Worm (Caenorhabditis elegans) whole organism, L4 larva: ENCODE results near the gene elc-1.

Source experiments
- D1046.2 ChIP-seq: fragments of 200-800 bp; sonication (Bioruptor generic); IDR thresholded peaks from 2 replicates; pipeline ENCODE4 v1.3.6; 2022; ENCODE audit warnings: missing genetic modification characterization, missing compliant biosample characterization
- F10B5.3 ChIP-seq: sonication (generic microtip); optimal IDR thresholded peaks from 2 replicates; lab custom pipeline; 2016; ENCODE audit warnings: mild to moderate bottlenecking, missing genetic modification characterization, missing compliant biosample characterization
- F26F4.8 ChIP-seq: fragments of 200-800 bp; sonication (Bioruptor generic); conservative IDR thresholded peaks from 2 replicates; pipeline ENCODE4 v1.3.6; 2022; ENCODE audit warnings: missing genetic modification characterization, missing compliant biosample characterization
- F49E8.2 ChIP-seq: sonication (generic microtip); optimal IDR thresholded peaks from 2 replicates; lab custom pipeline; 2016; ENCODE audit warnings: missing compliant biosample characterization, mild to moderate bottlenecking, missing genetic modification characterization, borderline replicate concordance
- T20F7.1 ChIP-seq: fragments of 200-800 bp; sonication (Bioruptor generic); optimal IDR thresholded peaks from 2 replicates; lab custom pipeline; 2018; ENCODE audit warnings: mild to moderate bottlenecking, missing genetic modification characterization, missing compliant biosample characterization
- Y48G9A.11 ChIP-seq: fragments of 200-800 bp; sonication (Bioruptor generic); IDR thresholded peaks from 2 replicates; pipeline ENCODE4 v1.3.6; 2022; ENCODE audit warnings: missing genetic modification reagents, missing genetic modification characterization, missing compliant biosample characterization
- Y75B8A.6 ChIP-seq: fragments of 200-800 bp; sonication (Bioruptor generic); IDR thresholded peaks from 2 replicates; pipeline ENCODE4 v1.3.6; 2022; ENCODE audit warnings: missing genetic modification reagents, missing genetic modification characterization, missing compliant biosample characterization
- aha-1 ChIP-seq: fragments of 150-350 bp; peaks from one replicate; lab custom pipeline; 2014; ENCODE audit warnings: missing biosample characterization, missing genetic modification characterization
- ceh-20 ChIP-seq: fragments of 200-800 bp; sonication (Bioruptor generic); IDR thresholded peaks from 2 replicates; pipeline ENCODE4 v1.3.6; 2022; ENCODE audit warnings: missing genetic modification reagents, missing genetic modification characterization, missing compliant biosample characterization
- ceh-28 ChIP-seq: fragments of 150-350 bp; optimal IDR thresholded peaks from 2 replicates; lab custom pipeline; 2014; ENCODE audit warnings: missing biosample characterization, missing genetic modification reagents, missing genetic modification characterization
- ceh-32 ChIP-seq: sonication (generic microtip); optimal IDR thresholded peaks from 2 replicates; lab custom pipeline; 2016; ENCODE audit warnings: mild to moderate bottlenecking, missing genetic modification characterization, missing compliant biosample characterization; ENCODE audit not compliant: poor library complexity
- ceh-62 ChIP-seq: sonication (generic microtip); optimal IDR thresholded peaks from 2 replicates; lab custom pipeline; 2017; ENCODE audit warnings: missing biosample characterization, missing genetic modification characterization
- ctbp-1 ChIP-seq: fragments of 200-800 bp; sonication (Bioruptor generic); IDR thresholded peaks from 2 replicates; pipeline ENCODE4 v1.3.6; 2022; ENCODE audit warnings: missing genetic modification reagents, missing genetic modification characterization, missing compliant biosample characterization
- daf-12 ChIP-seq: fragments of 150-350 bp; optimal IDR thresholded peaks from 2 replicates; lab custom pipeline; 2014; ENCODE audit warnings: missing biosample characterization, missing genetic modification reagents, missing genetic modification characterization
- duxl-1 ChIP-seq: sonication (generic microtip); optimal IDR thresholded peaks from 2 replicates; lab custom pipeline; 2016; ENCODE audit warnings: mild to moderate bottlenecking, missing genetic modification characterization, moderate library complexity, missing compliant biosample characterization; ENCODE audit not compliant: poor library complexity
- dve-1 ChIP-seq: sonication (generic microtip); optimal IDR thresholded peaks from 2 replicates; lab custom pipeline; 2017; ENCODE audit warnings: antibody characterized with exemption, mild to moderate bottlenecking, missing genetic modification characterization, missing compliant biosample characterization; ENCODE audit not compliant: insufficient read depth
- fkh-10 ChIP-seq: fragments of 150-350 bp; optimal IDR thresholded peaks from 2 replicates; lab custom pipeline; 2014; ENCODE audit warnings: missing biosample characterization, missing genetic modification reagents, missing genetic modification characterization
- fos-1 ChIP-seq: fragments of 150-350 bp; optimal IDR thresholded peaks from 2 replicates; lab custom pipeline; 2014; ENCODE audit warnings: missing biosample characterization, missing genetic modification characterization
- gei-8 ChIP-seq: fragments of 200-800 bp; sonication (Bioruptor generic); optimal IDR thresholded peaks from 2 replicates; lab custom pipeline; 2018; ENCODE audit warnings: mild to moderate bottlenecking, missing genetic modification characterization, missing compliant biosample characterization
- hif-1 ChIP-seq, 2 experiments: sonication (generic microtip); optimal IDR thresholded peaks; 2 replicates each; lab custom pipeline; 2016 to 2017; ENCODE audit warnings: missing compliant biosample characterization in 2 of 2, missing genetic modification characterization in 2 of 2, missing genetic modification reagents in 2 of 2, missing genotype in 2 of 2, mild to moderate bottlenecking in 1 of 2
- hlh-11 ChIP-seq: fragments of 200-800 bp; sonication (Bioruptor generic); optimal IDR thresholded peaks from 2 replicates; lab custom pipeline; 2018; ENCODE audit warnings: mild to moderate bottlenecking, missing genetic modification characterization, missing compliant biosample characterization
- hmg-1.1 ChIP-seq: fragments of 200-800 bp; sonication (Bioruptor generic); IDR thresholded peaks from 2 replicates; pipeline ENCODE4 v1.3.6; 2022; ENCODE audit warnings: missing genetic modification reagents, missing genetic modification characterization, missing compliant biosample characterization
- jun-1 ChIP-seq: fragments of 150-350 bp; optimal IDR thresholded peaks from 2 replicates; lab custom pipeline; 2014; ENCODE audit warnings: missing biosample characterization, missing genetic modification reagents, missing genetic modification characterization
- lin-15B ChIP-seq: fragments of 150-350 bp; sonication (generic microtip); optimal IDR thresholded peaks from 3 replicates; lab custom pipeline; 2014; ENCODE audit warnings: missing biosample characterization, missing genetic modification characterization
- lsy-2 ChIP-seq, 2 experiments: fragments of 150-350 bp in 1 of 2; sonication (generic microtip) in 1 of 2; optimal IDR thresholded peaks; 2 replicates each; lab custom pipeline; 2014 to 2017; ENCODE audit warnings: missing biosample characterization in 2 of 2, missing genetic modification characterization in 2 of 2
- madf-5 ChIP-seq, 2 experiments: fragments of 200-800 bp; sonication (Bioruptor generic); IDR thresholded peaks; 2 replicates each; pipeline ENCODE4 v1.3.6; 2022; ENCODE audit warnings: missing compliant biosample characterization in 2 of 2, missing genetic modification characterization in 2 of 2
- madf-9 ChIP-seq: fragments of 200-800 bp; sonication (Bioruptor generic); conservative IDR thresholded peaks from 2 replicates; pipeline ENCODE4 v1.3.6; 2022; ENCODE audit warnings: missing genetic modification reagents, missing genetic modification characterization, missing compliant biosample characterization
- mdt-29 ChIP-seq: fragments of 200-800 bp; sonication (Bioruptor generic); IDR thresholded peaks from 2 replicates; pipeline ENCODE4 v1.3.6; 2022; ENCODE audit warnings: missing genetic modification reagents, missing genetic modification characterization, missing compliant biosample characterization
- mxl-2 ChIP-seq: fragments of 200-800 bp; sonication (Bioruptor generic); conservative IDR thresholded peaks from 2 replicates; pipeline ENCODE4 v1.3.6; 2022; ENCODE audit warnings: missing genetic modification reagents, missing genetic modification characterization, missing compliant biosample characterization
- mxl-3 ChIP-seq: fragments of 200-800 bp; sonication (Bioruptor generic); optimal IDR thresholded peaks from 2 replicates; lab custom pipeline; 2018; ENCODE audit warnings: mild to moderate bottlenecking, missing genetic modification characterization, missing compliant biosample characterization
- nhr-10 ChIP-seq: fragments of 150-350 bp; optimal IDR thresholded peaks from 2 replicates; lab custom pipeline; 2014; ENCODE audit warnings: missing biosample characterization, missing genetic modification characterization
- nhr-102 ChIP-seq: sonication (generic microtip); optimal IDR thresholded peaks from 2 replicates; lab custom pipeline; 2016; ENCODE audit warnings: mild to moderate bottlenecking, missing genetic modification characterization, moderate library complexity, missing compliant biosample characterization
- nhr-11 ChIP-seq: fragments of 150-350 bp; optimal IDR thresholded peaks from 2 replicates; lab custom pipeline; 2014; ENCODE audit warnings: missing biosample characterization, missing genetic modification characterization
- nhr-111 ChIP-seq: fragments of 200-800 bp; sonication (Bioruptor generic); optimal IDR thresholded peaks from 2 replicates; lab custom pipeline; 2018; ENCODE audit warnings: mild to moderate bottlenecking, missing genetic modification characterization, missing compliant biosample characterization
- nhr-237 ChIP-seq: sonication (generic microtip); optimal IDR thresholded peaks from 2 replicates; lab custom pipeline; 2017; ENCODE audit warnings: missing biosample characterization, missing genetic modification characterization
- nhr-25 ChIP-seq: sonication (generic microtip); optimal IDR thresholded peaks from 2 replicates; lab custom pipeline; 2017; ENCODE audit warnings: missing genetic modification characterization, mild to moderate bottlenecking, missing compliant biosample characterization, antibody characterized with exemption, moderate library complexity, borderline replicate concordance; ENCODE audit not compliant: insufficient read depth
- nhr-48 ChIP-seq: sonication (generic microtip); optimal IDR thresholded peaks from 2 replicates; lab custom pipeline; 2016; ENCODE audit warnings: mild to moderate bottlenecking, missing genetic modification characterization, missing compliant biosample characterization
- nhr-6 ChIP-seq: fragments of 150-350 bp; optimal IDR thresholded peaks from 2 replicates; lab custom pipeline; 2014; ENCODE audit warnings: missing biosample characterization, missing genetic modification characterization
- nhr-77 ChIP-seq: fragments of 150-350 bp; optimal IDR thresholded peaks from 2 replicates; lab custom pipeline; 2014; ENCODE audit warnings: missing biosample characterization, missing genetic modification characterization
- pha-4 ChIP-seq, 2 experiments: fragments of 150-350 bp in 1 of 2; fragments of 200-800 bp in 1 of 2; sonication (Bioruptor generic) in 1 of 2; IDR thresholded peaks in 1 of 2; optimal IDR thresholded peaks in 1 of 2; 2 replicates each; pipeline versions ENCODE4 v1.3.6 to Lab custom; 2014 to 2022; ENCODE audit warnings: missing genetic modification characterization in 2 of 2, missing genetic modification reagents in 2 of 2, missing biosample characterization in 1 of 2, missing compliant biosample characterization in 1 of 2
- saeg-2 ChIP-seq: fragments of 200-800 bp; sonication (Bioruptor generic); IDR thresholded peaks from 2 replicates; pipeline ENCODE4 v1.3.6; 2022; ENCODE audit warnings: missing genetic modification reagents, missing genetic modification characterization, missing compliant biosample characterization
- sdz-12 ChIP-seq: fragments of 200-800 bp; sonication (Bioruptor generic); optimal IDR thresholded peaks from 2 replicates; lab custom pipeline; 2018; ENCODE audit warnings: mild to moderate bottlenecking, missing genetic modification characterization, missing compliant biosample characterization
- set-16 ChIP-seq: fragments of 200-800 bp; sonication (Bioruptor generic); IDR thresholded peaks from 2 replicates; pipeline ENCODE4 v1.3.6; 2022; ENCODE audit warnings: missing genetic modification reagents, missing genetic modification characterization, missing compliant biosample characterization
- skn-1 ChIP-seq: fragments of 150-350 bp; optimal IDR thresholded peaks from 2 replicates; lab custom pipeline; 2014; ENCODE audit warnings: missing biosample characterization, missing genetic modification characterization
- spr-1 ChIP-seq: sonication (generic microtip); optimal IDR thresholded peaks from 2 replicates; lab custom pipeline; 2016; ENCODE audit warnings: mild to moderate bottlenecking, missing genetic modification characterization, missing compliant biosample characterization
- spr-3 ChIP-seq: fragments of 200-800 bp; sonication (Bioruptor generic); optimal IDR thresholded peaks from 2 replicates; lab custom pipeline; 2018; ENCODE audit warnings: mild to moderate bottlenecking, missing genetic modification characterization, missing compliant biosample characterization
- tra-1 ChIP-seq: fragments of 200-800 bp; sonication (Bioruptor generic); IDR thresholded peaks from 2 replicates; pipeline ENCODE4 v1.3.6; 2022; ENCODE audit warnings: missing genetic modification reagents, missing genetic modification characterization, missing compliant biosample characterization
- unc-130 ChIP-seq: sonication (generic microtip); optimal IDR thresholded peaks from 2 replicates; lab custom pipeline; 2016; ENCODE audit warnings: missing genetic modification reagents, missing genetic modification characterization, missing compliant biosample characterization
- zfp-2 ChIP-seq: sonication (generic microtip); optimal IDR thresholded peaks from 2 replicates; lab custom pipeline; 2016; ENCODE audit warnings: mild to moderate bottlenecking, missing genetic modification characterization, missing compliant biosample characterization
- ztf-11 ChIP-seq: fragments of 150-350 bp; optimal IDR thresholded peaks from 2 replicates; lab custom pipeline; 2014; ENCODE audit warnings: missing biosample characterization, missing genetic modification characterization

Gene elc-1

ce11 chrIII:1424305-1424704 is 7.3 kb upstream of the elc-1 start (continued):
- no peak for TF ChIP-seq nhr-48 (tag; lab: Kevin White, UChicago)
- TF ChIP-seq nhr-6 = no peak
- TF ChIP-seq spr-1 (tag; lab: Kevin White, UChicago) = peak; percentile 75
- no peak for TF ChIP-seq fos-1
- TF ChIP-seq ceh-20 = peak; percentile 80
- TF ChIP-seq saeg-2 (GFP tag; lab: Robert Waterston, UW) = peak; percentile 82
- peak; percentile 69 for TF ChIP-seq spr-3 (GFP tag; lab: Kevin White, UChicago)
- TF ChIP-seq mdt-29 = peak; percentile 73
- TF ChIP-seq pha-4 (GFP tag; IDR thresholded peaks at IDR 0.05; lab: Robert Waterston, UW) = peak; percentile 89
- no peak for TF ChIP-seq pha-4 (tag; optimal IDR thresholded peaks at IDR 0.05; lab: Kevin White, UChicago)
- no peak for TF ChIP-seq lin-15B
- TF ChIP-seq daf-12 (tag; lab: Kevin White, UChicago) = no peak
- peak; percentile 83 for TF ChIP-seq tra-1 (GFP tag; lab: Robert Waterston, UW)
- peak; percentile 53 for TF ChIP-seq nhr-11
- no peak for TF ChIP-seq ceh-32 (tag; lab: Kevin White, UChicago)
- peak; percentile 87; the same call in 1 of the 2 replicates for TF ChIP-seq D1046.2
- TF ChIP-seq gei-8 (GFP tag; lab: Kevin White, UChicago) = peak; percentile 14
- TF ChIP-seq nhr-102 = peak; percentile 54
- no peak for TF ChIP-seq ztf-11 (tag; lab: Kevin White, UChicago)
- TF ChIP-seq unc-130 (GFP tag; lab: Kevin White, UChicago) = peak; percentile 21
- peak; percentile 67 for TF ChIP-seq zfp-2 (tag; lab: Kevin White, UChicago)
- TF ChIP-seq mxl-3 (GFP tag; lab: Kevin White, UChicago) = peak; percentile 46
- peak; percentile 19 for TF ChIP-seq T20F7.1 (GFP tag; lab: Kevin White, UChicago)
- no peak for TF ChIP-seq nhr-25 (tag; lab: Kevin White, UChicago)
- peak; percentile 87 to 96 for TF ChIP-seq madf-5 (GFP tag; IDR thresholded peaks at IDR 0.05; lab: Robert Waterston, UW)
- TF ChIP-seq mxl-2 (GFP tag; lab: Robert Waterston, UW) = 0 out of 2 replicates have a peak, but pooled peaks have one; percentile 33
- no peak for TF ChIP-seq nhr-237 (tag; lab: Kevin White, UChicago)
- peak; percentile 43 to 79 for TF ChIP-seq lsy-2 (tag; optimal IDR thresholded peaks at IDR 0.05; lab: Kevin White, UChicago)
- TF ChIP-seq F10B5.3 (tag; lab: Kevin White, UChicago) = no peak
- peak; percentile 52 for TF ChIP-seq hlh-11 (tag; lab: Kevin White, UChicago)
- TF ChIP-seq jun-1 = no peak
- TF ChIP-seq ctbp-1 = peak; percentile 76
- TF ChIP-seq ceh-28 (tag; lab: Kevin White, UChicago) = no peak
- peak; percentile 67 for TF ChIP-seq dve-1 (tag; lab: Kevin White, UChicago)
- TF ChIP-seq duxl-1 = peak; percentile 78
- peak; percentile 77 for TF ChIP-seq nhr-111 (GFP tag; lab: Kevin White, UChicago)
- TF ChIP-seq madf-9 = peak; percentile 88
- no peak for TF ChIP-seq ceh-62 (tag; lab: Kevin White, UChicago)
- peak; percentile 56 for TF ChIP-seq fkh-10 (GFP tag; lab: Kevin White, UChicago)
- peak; percentile 52 for TF ChIP-seq sdz-12
- TF ChIP-seq nhr-10 (tag; lab: Kevin White, UChicago) = no peak
- peak; percentile 39 for TF ChIP-seq nhr-77 (tag; lab: Kevin White, UChicago)
- TF ChIP-seq set-16 = peak; percentile 90
- TF ChIP-seq Y48G9A.11 (GFP tag; lab: Robert Waterston, UW) = peak; percentile 86
- TF ChIP-seq skn-1 = no peak
- TF ChIP-seq Y75B8A.6 (GFP tag; lab: Robert Waterston, UW) = peak; percentile 84
- peak; percentile 98 for TF ChIP-seq aha-1
- TF ChIP-seq hif-1 (tag; optimal IDR thresholded peaks at IDR 0.05; lab: Kevin White, UChicago) = peak in 1 of 2 experiments; percentile 59
- peak; percentile 43 for TF ChIP-seq F49E8.2 (tag; lab: Kevin White, UChicago)
- TF ChIP-seq hmg-1.1 = peak; percentile 91
- TF ChIP-seq F26F4.8 (GFP tag; lab: Robert Waterston, UW) = peak; percentile 68; the same call in 1 of the 2 replicates
